Worm (Caenorhabditis elegans): ENCODE measurements around the gene ecps-1.

Gene ecps-1

ce11 chrIII:10460427-10461163 is at the start of gene ecps-1:
Gene ecps-1, minus strand, starts transcription at chrIII:10460551.
- TF ChIP-seq med-1 (GFP tag; optimal IDR thresholded peaks at IDR 0.05; ENCODE audit: insufficient read depth): no peak
- no peak for TF ChIP-seq ref-1 (GFP tag; conservative IDR thresholded peaks at IDR 0.05)
- TF ChIP-seq klf-2 (GFP tag; conservative IDR thresholded peaks at IDR 0.05): peak; percentile 79
- TF ChIP-seq ztf-23 (GFP tag; IDR thresholded peaks at IDR 0.05): peak; percentile 90
- TF ChIP-seq ztf-29 (GFP tag; IDR thresholded peaks at IDR 0.05): 0 out of 2 replicates have a peak, but pooled peaks have one; percentile 39
- peak; percentile 77 for TF ChIP-seq flt-1 (GFP tag; IDR thresholded peaks at IDR 0.05)
- TF ChIP-seq tab-1 (GFP tag; IDR thresholded peaks at IDR 0.05): no peak
- TF ChIP-seq cog-1 (tag; optimal IDR thresholded peaks at IDR 0.05): peak; percentile 59
- 0 out of 2 replicates have a peak, but pooled peaks have one; percentile 6 for TF ChIP-seq T22C8.4 (GFP tag; IDR thresholded peaks at IDR 0.05)

- TF ChIP-seq tab-1 (GFP tag; IDR thresholded peaks at IDR 0.05) (no peak), ztf-23 (GFP tag; IDR thresholded peaks at IDR 0.05) (no peak), T22C8.4 (GFP tag; IDR thresholded peaks at IDR 0.05) (no peak), ztf-29 (GFP tag; IDR thresholded peaks at IDR 0.05) (no peak), klf-2 (GFP tag; conservative IDR thresholded peaks at IDR 0.05) (no peak)
Observed at ce11 chrIII:10506699-10507248, 46.4 kb upstream of the ecps-1 start, which contains the start of the genes sip-1 and sly-1. Gene sip-1, minus strand, starts transcription at chrIII:10506801. Gene sly-1, plus strand, starts transcription at chrIII:10507058.

- no peak for TF ChIP-seq klf-2 (GFP tag; conservative IDR thresholded peaks at IDR 0.05)
- no peak for TF ChIP-seq ztf-29 (GFP tag; IDR thresholded peaks at IDR 0.05)
- TF ChIP-seq T22C8.4 (GFP tag; IDR thresholded peaks at IDR 0.05): no peak
- no peak for TF ChIP-seq tab-1 (GFP tag; IDR thresholded peaks at IDR 0.05)
- TF ChIP-seq flt-1 (GFP tag; IDR thresholded peaks at IDR 0.05): no peak
- no peak for TF ChIP-seq ztf-23 (GFP tag; IDR thresholded peaks at IDR 0.05)
- TF ChIP-seq ref-1 (GFP tag; conservative IDR thresholded peaks at IDR 0.05): no peak
- TF ChIP-seq med-1 (GFP tag; optimal IDR thresholded peaks at IDR 0.05; ENCODE audit: insufficient read depth): no peak
- TF ChIP-seq cog-1 (tag; optimal IDR thresholded peaks at IDR 0.05): no peak
Observed at ce11 chrIII:10505943-10506698, 45.8 kb upstream of the ecps-1 start.

- TF ChIP-seq ref-1 (GFP tag; conservative IDR thresholded peaks at IDR 0.05): no peak
- TF ChIP-seq klf-2 (GFP tag; conservative IDR thresholded peaks at IDR 0.05): no peak
- no peak for TF ChIP-seq flt-1 (GFP tag; IDR thresholded peaks at IDR 0.05)
- no peak for TF ChIP-seq ztf-23 (GFP tag; IDR thresholded peaks at IDR 0.05)
- TF ChIP-seq cog-1 (tag; optimal IDR thresholded peaks at IDR 0.05): no peak
- no peak for TF ChIP-seq T22C8.4 (GFP tag; IDR thresholded peaks at IDR 0.05)
Observed at ce11 chrIII:10505182-10505581, 44.8 kb upstream of the ecps-1 start, which contains the start of the genes taf-11.3 and urm-1. Gene taf-11.3, minus strand, starts transcription at chrIII:10505250. Gene urm-1, plus strand, starts transcription at chrIII:10505480.

ce11 chrIII:10503753-10504152 is 43.4 kb upstream of the ecps-1 start, which contains the start of gene rab-33:
Gene rab-33, minus strand, starts transcription at chrIII:10503853.
- no peak for TF ChIP-seq ztf-23 (GFP tag; IDR thresholded peaks at IDR 0.05)
- no peak for TF ChIP-seq flt-1 (GFP tag; IDR thresholded peaks at IDR 0.05)
- TF ChIP-seq ztf-29 (GFP tag; IDR thresholded peaks at IDR 0.05): no peak
- TF ChIP-seq ref-1 (GFP tag; conservative IDR thresholded peaks at IDR 0.05): no peak
- TF ChIP-seq klf-2 (GFP tag; conservative IDR thresholded peaks at IDR 0.05): no peak
- no peak for TF ChIP-seq med-1 (GFP tag; optimal IDR thresholded peaks at IDR 0.05; ENCODE audit: insufficient read depth)
- no peak for TF ChIP-seq tab-1 (GFP tag; IDR thresholded peaks at IDR 0.05)
- no peak for TF ChIP-seq T22C8.4 (GFP tag; IDR thresholded peaks at IDR 0.05)
- TF ChIP-seq cog-1 (tag; optimal IDR thresholded peaks at IDR 0.05): no peak

- TF ChIP-seq med-1 (GFP tag; optimal IDR thresholded peaks at IDR 0.05; ENCODE audit: insufficient read depth) (no peak), ztf-29 (GFP tag; IDR thresholded peaks at IDR 0.05) (no peak), T22C8.4 (GFP tag; IDR thresholded peaks at IDR 0.05) (no peak), tab-1 (GFP tag; IDR thresholded peaks at IDR 0.05) (no peak), flt-1 (GFP tag; IDR thresholded peaks at IDR 0.05) (no peak)
Observed at ce11 chrIII:10488052-10488451, 27.7 kb upstream of the ecps-1 start, which contains the start of gene ptr-25. Gene ptr-25, plus strand, starts transcription at chrIII:10488124.

ce11 chrIII:10486455-10486854 is 26.1 kb upstream of the ecps-1 start:
- TF ChIP-seq ztf-23 (GFP tag; IDR thresholded peaks at IDR 0.05): no peak
- TF ChIP-seq ztf-29 (GFP tag; IDR thresholded peaks at IDR 0.05): no peak
- TF ChIP-seq flt-1 (GFP tag; IDR thresholded peaks at IDR 0.05): no peak
- TF ChIP-seq ref-1 (GFP tag; conservative IDR thresholded peaks at IDR 0.05): no peak
- no peak for TF ChIP-seq T22C8.4 (GFP tag; IDR thresholded peaks at IDR 0.05)
- no peak for TF ChIP-seq klf-2 (GFP tag; conservative IDR thresholded peaks at IDR 0.05)
- TF ChIP-seq cog-1 (tag; optimal IDR thresholded peaks at IDR 0.05): no peak
- no peak for TF ChIP-seq tab-1 (GFP tag; IDR thresholded peaks at IDR 0.05)
- TF ChIP-seq med-1 (GFP tag; optimal IDR thresholded peaks at IDR 0.05; ENCODE audit: insufficient read depth): no peak

- TF ChIP-seq klf-2 (GFP tag; conservative IDR thresholded peaks at IDR 0.05): no peak
- no peak for TF ChIP-seq T22C8.4 (GFP tag; IDR thresholded peaks at IDR 0.05)
- TF ChIP-seq cog-1 (tag; optimal IDR thresholded peaks at IDR 0.05): no peak
- no peak for TF ChIP-seq ztf-29 (GFP tag; IDR thresholded peaks at IDR 0.05)
- no peak for TF ChIP-seq ztf-23 (GFP tag; IDR thresholded peaks at IDR 0.05)
- TF ChIP-seq tab-1 (GFP tag; IDR thresholded peaks at IDR 0.05): no peak
- TF ChIP-seq ref-1 (GFP tag; conservative IDR thresholded peaks at IDR 0.05): no peak
- TF ChIP-seq med-1 (GFP tag; optimal IDR thresholded peaks at IDR 0.05; ENCODE audit: insufficient read depth): no peak
- no peak for TF ChIP-seq flt-1 (GFP tag; IDR thresholded peaks at IDR 0.05)
Observed at ce11 chrIII:10481988-10482387, 21.6 kb upstream of the ecps-1 start, which contains the start of gene D2045.8. Gene D2045.8, plus strand, starts transcription at chrIII:10482288.

ce11 chrIII:10481497-10481896 is 21.1 kb upstream of the ecps-1 start:
- TF ChIP-seq T22C8.4 (GFP tag; IDR thresholded peaks at IDR 0.05) (no peak), cog-1 (tag; optimal IDR thresholded peaks at IDR 0.05) (no peak), ref-1 (GFP tag; conservative IDR thresholded peaks at IDR 0.05) (no peak), ztf-23 (GFP tag; IDR thresholded peaks at IDR 0.05) (no peak)
